Worm (Caenorhabditis elegans): ENCODE measurements around the gene T05E12.6.

ce11 chrV:17098669-17099068, 9.4 kb upstream of the T05E12.6 start, which contains the start of the genes ZK218.3 and ZK218.4:
- no peak for TF ChIP-seq snpc-4 (tag; optimal IDR thresholded peaks at IDR 0.05)
- no peak for TF ChIP-seq sea-2 (GFP tag; optimal IDR thresholded peaks at IDR 0.05)
- no peak for TF ChIP-seq elt-1 (tag; optimal IDR thresholded peaks at IDR 0.05)
- no peak for TF ChIP-seq ceh-82 (tag; optimal IDR thresholded peaks at IDR 0.05)
- no peak for TF ChIP-seq fkh-2 (tag; optimal IDR thresholded peaks at IDR 0.05)
- TF ChIP-seq ceh-16 (tag; optimal IDR thresholded peaks at IDR 0.05) = no peak
- no peak for TF ChIP-seq nhr-12 (tag; optimal IDR thresholded peaks at IDR 0.05)
- no peak for TF ChIP-seq eor-1 (tag; optimal IDR thresholded peaks at IDR 0.05)
- no peak for TF ChIP-seq nhr-237 (tag; optimal IDR thresholded peaks at IDR 0.05)
- no peak for TF ChIP-seq skn-1 (tag; optimal IDR thresholded peaks at IDR 0.05)
- TF ChIP-seq fos-1 (tag; optimal IDR thresholded peaks at IDR 0.05) = no peak
- no peak for TF ChIP-seq pha-4 (tag; optimal IDR thresholded peaks at IDR 0.05)
- no peak for TF ChIP-seq nhr-76 (tag; optimal IDR thresholded peaks at IDR 0.05)

All from whole organism, L3 larva.